Worm (Caenorhabditis elegans): ENCODE results near the gene ech-2.

Gene ech-2

DNA sequence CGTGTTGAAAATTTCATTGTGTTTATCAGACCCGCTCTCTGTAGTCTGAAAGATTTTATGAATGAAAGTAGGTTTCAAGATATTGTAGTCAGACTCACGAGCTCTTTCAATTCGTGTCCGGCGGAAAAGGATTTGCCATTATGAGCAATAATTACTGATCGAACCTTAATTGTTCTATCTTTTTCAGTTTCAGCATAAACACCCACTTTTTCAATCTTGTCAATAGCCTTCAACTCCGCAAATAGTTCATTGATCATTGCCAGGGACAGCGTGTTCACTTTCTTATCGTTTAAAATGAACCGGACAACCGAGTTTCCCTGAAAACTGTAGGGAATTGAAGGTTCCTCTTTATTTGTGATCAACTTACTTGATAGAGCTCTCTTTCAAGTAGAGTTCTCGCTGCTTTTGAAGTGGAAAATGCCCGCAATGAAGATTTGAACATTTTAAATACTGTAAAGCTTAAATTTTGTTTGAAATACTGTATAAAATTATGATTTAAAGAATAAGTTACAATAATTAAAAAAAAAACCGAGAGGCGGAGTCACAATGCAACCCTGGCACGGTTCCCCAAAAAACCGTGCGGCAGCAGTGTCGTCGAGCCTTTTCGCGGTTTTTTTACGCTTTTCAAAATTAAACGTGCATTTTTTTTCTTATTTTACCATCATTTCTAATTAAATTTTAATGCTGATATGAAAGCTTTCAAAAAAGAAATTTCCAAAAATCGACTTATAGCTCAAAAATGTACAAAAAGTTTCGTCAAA is at the start of gene ech-2:
Gene ech-2, minus strand, starts transcription at position 452 of the 761 bp plus-strand sequence.
- TF ChIP-seq unc-39 (tag; optimal IDR thresholded peaks at IDR 0.05), result no peak
- no peak for TF ChIP-seq zip-11 (GFP tag; IDR thresholded peaks at IDR 0.05)
- no peak for TF ChIP-seq lin-13 (GFP tag; optimal IDR thresholded peaks at IDR 0.05)
- no peak for TF ChIP-seq skn-1 (tag; optimal IDR thresholded peaks at IDR 0.05)
- TF ChIP-seq ceh-28 (tag; optimal IDR thresholded peaks at IDR 0.05), result no peak
- no peak for TF ChIP-seq fos-1 (tag; optimal IDR thresholded peaks at IDR 0.05)
- no peak for TF ChIP-seq madf-5 (GFP tag; IDR thresholded peaks at IDR 0.05)
- no peak for TF ChIP-seq gei-8 (GFP tag; optimal IDR thresholded peaks at IDR 0.05)
- no peak for TF ChIP-seq daf-16 (GFP tag; optimal IDR thresholded peaks at IDR 0.05)
- peak; percentile 53 for TF ChIP-seq daf-16 (tag; optimal IDR thresholded peaks at IDR 0.05)
- peak; percentile 29 for TF ChIP-seq mep-1 (tag; optimal IDR thresholded peaks at IDR 0.05)
- no peak for TF ChIP-seq pha-4 (GFP tag; IDR thresholded peaks at IDR 0.05)
- TF ChIP-seq pha-4 (tag; optimal IDR thresholded peaks at IDR 0.05), result no peak
- TF ChIP-seq ztf-7 (tag; optimal IDR thresholded peaks at IDR 0.05), result no peak
- peak; percentile 69 for TF ChIP-seq mes-2 (tag; optimal IDR thresholded peaks at IDR 0.05; ENCODE audit: poor library complexity, severe bottlenecking)
- no peak for TF ChIP-seq madf-9 (GFP tag; conservative IDR thresholded peaks at IDR 0.05)
- peak; percentile 42 for TF ChIP-seq dpl-1 (GFP tag; optimal IDR thresholded peaks at IDR 0.05)
- no peak for TF ChIP-seq aly-2 (tag; optimal IDR thresholded peaks at IDR 0.05)
- no peak for TF ChIP-seq mdl-1 (tag; optimal IDR thresholded peaks at IDR 0.05)
- TF ChIP-seq set-16 (GFP tag; IDR thresholded peaks at IDR 0.05), result no peak
- TF ChIP-seq lsy-2 (tag; optimal IDR thresholded peaks at IDR 0.05), result peak in 1 of 2 experiments; percentile 43
- peak in 1 of 2 experiments; percentile 23 for TF ChIP-seq unc-62 (GFP tag; optimal IDR thresholded peaks at IDR 0.05 in 1 of 2)
- no peak for TF ChIP-seq unc-62 (tag; optimal IDR thresholded peaks at IDR 0.05)
- peak; percentile 38 for TF ChIP-seq hlh-30 (tag; optimal IDR thresholded peaks at IDR 0.05; ENCODE audit: insufficient read depth)
- no peak for TF ChIP-seq unc-130 (GFP tag; optimal IDR thresholded peaks at IDR 0.05)
- peak; percentile 58 for TF ChIP-seq lin-38 (GFP tag; IDR thresholded peaks at IDR 0.05)
- peak; percentile 94 for TF ChIP-seq aha-1 (tag)
- peak; percentile 41 for TF ChIP-seq dve-1 (tag; optimal IDR thresholded peaks at IDR 0.05; ENCODE audit: insufficient read depth)
- TF ChIP-seq rbr-2 (tag; optimal IDR thresholded peaks at IDR 0.05), result peak; percentile 2

DNA sequence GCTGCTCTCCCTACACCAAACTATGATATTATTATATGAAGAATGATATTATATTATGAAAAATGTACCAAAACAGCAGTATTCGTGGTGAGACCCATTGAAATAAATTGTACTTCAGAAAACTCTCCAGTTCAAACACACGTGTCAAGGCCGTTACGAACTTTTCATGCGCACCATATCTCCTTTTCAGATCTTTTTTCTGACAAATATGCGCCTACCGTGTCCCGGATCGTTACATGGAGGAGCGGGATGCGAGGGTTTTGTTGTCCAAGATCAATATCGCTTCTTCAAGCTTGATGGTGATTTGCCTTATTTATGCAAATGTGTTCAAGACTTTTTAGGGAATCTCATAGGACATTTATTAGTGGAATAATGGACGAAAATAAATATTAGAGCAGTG is 47.5 kb upstream of the ech-2 start:
- TF ChIP-seq aha-1 (tag), result peak; percentile 24
- TF ChIP-seq ceh-20 (GFP tag; IDR thresholded peaks at IDR 0.05), result no peak

DNA sequence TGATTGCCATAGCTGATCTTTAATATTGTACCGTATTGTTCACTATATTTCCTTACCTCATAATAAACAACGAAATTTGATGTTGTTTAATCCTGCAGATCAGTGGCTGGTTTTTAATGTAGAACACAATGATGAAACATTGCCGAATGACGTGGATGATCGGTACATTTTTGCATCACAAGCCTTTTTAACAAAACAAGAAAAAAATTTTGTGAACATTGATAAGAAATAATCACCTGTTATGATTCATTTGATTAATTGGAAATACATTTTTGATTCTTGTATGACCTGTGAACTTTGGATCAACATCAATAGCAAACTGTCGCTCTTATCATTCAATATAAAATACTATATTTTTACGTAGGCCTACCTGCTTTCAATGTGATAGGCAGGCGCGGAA is 46.7 kb upstream of the ech-2 start:
- no peak for TF ChIP-seq F10B5.3 (tag; optimal IDR thresholded peaks at IDR 0.05)
- TF ChIP-seq ces-1 (GFP tag; optimal IDR thresholded peaks at IDR 0.05), result no peak
- peak; percentile 27 for TF ChIP-seq dve-1 (tag; optimal IDR thresholded peaks at IDR 0.05; ENCODE audit: insufficient read depth)
- TF ChIP-seq zip-11 (GFP tag; IDR thresholded peaks at IDR 0.05), result no peak
- no peak for TF ChIP-seq egl-27 (tag; optimal IDR thresholded peaks at IDR 0.05)
- no peak for TF ChIP-seq snpc-4 (tag; optimal IDR thresholded peaks at IDR 0.05)
- no peak for TF ChIP-seq rbr-2 (tag; optimal IDR thresholded peaks at IDR 0.05)
- no peak for TF ChIP-seq ama-1 (optimal IDR thresholded peaks at IDR 0.05)
- TF ChIP-seq nhr-6 (tag; optimal IDR thresholded peaks at IDR 0.05), result no peak
- TF ChIP-seq ceh-32 (tag; optimal IDR thresholded peaks at IDR 0.05; ENCODE audit: poor library complexity), result no peak
- TF ChIP-seq R02D3.7 (tag; optimal IDR thresholded peaks at IDR 0.05), result no peak
- TF ChIP-seq zfp-2 (tag; optimal IDR thresholded peaks at IDR 0.05), result no peak
- no peak for TF ChIP-seq T20F7.1 (GFP tag; optimal IDR thresholded peaks at IDR 0.05)
- TF ChIP-seq nhr-237 (tag; optimal IDR thresholded peaks at IDR 0.05), result no peak
- TF ChIP-seq skn-1 (tag; optimal IDR thresholded peaks at IDR 0.05), result no peak
- TF ChIP-seq nhr-41 (GFP tag; IDR thresholded peaks at IDR 0.05), result no peak
- TF ChIP-seq Y105C5A.15 (GFP tag; IDR thresholded peaks at IDR 0.05), result no peak
- peak; percentile 8 for TF ChIP-seq nhr-28 (tag; optimal IDR thresholded peaks at IDR 0.05)
- TF ChIP-seq mep-1 (tag; optimal IDR thresholded peaks at IDR 0.05), result peak; percentile 34
- no peak for TF ChIP-seq F37D6.2 (tag; optimal IDR thresholded peaks at IDR 0.05)
- no peak for TF ChIP-seq lin-1 (GFP tag; IDR thresholded peaks at IDR 0.05)
- TF ChIP-seq ceh-82 (tag; optimal IDR thresholded peaks at IDR 0.05), result no peak
- TF ChIP-seq sdz-12 (GFP tag; optimal IDR thresholded peaks at IDR 0.05), result no peak
- no peak for TF ChIP-seq hif-1 (tag; optimal IDR thresholded peaks at IDR 0.05)
- no peak for TF ChIP-seq tag-97 (GFP tag; IDR thresholded peaks at IDR 0.05)
